Fruit fly (Drosophila melanogaster) Kc167 (cell line): Measurements from ENCODE around the gene CG34282.

Experiments used
- Myc ChIP-seq: fragments of >200 bp; optimal IDR thresholded peaks from 2 replicates; lab custom pipeline; 2017; ENCODE audit warnings: missing external identifiers
- h ChIP-seq: fragments of >200 bp; optimal IDR thresholded peaks from 3 replicates; lab custom pipeline; 2018; ENCODE audit warnings: missing external identifiers
- insv ChIP-seq: fragments of >200 bp; optimal IDR thresholded peaks from 3 replicates; lab custom pipeline; 2018; ENCODE audit warnings: missing external identifiers
- psq ChIP-seq: fragments of >200 bp; optimal IDR thresholded peaks from 2 replicates; lab custom pipeline; 2017; ENCODE audit warnings: missing external identifiers

- TF ChIP-seq h (lab: Kevin White, UChicago) = no peak
- TF ChIP-seq psq = no peak
- no peak for TF ChIP-seq Myc (lab: Kevin White, UChicago)
- TF ChIP-seq insv (lab: Kevin White, UChicago) = no peak
These were observed 12.4 kb downstream of the CG34282 start for dm6 chr3R:18707492-18707891.
